Fruit fly (Drosophila melanogaster) whole organism, wandering third instar larva: ENCODE results near the gene WASp.

Source experiments
- Abd-B ChIP-seq: fragments of >200 bp; optimal IDR thresholded peaks from 2 replicates; lab custom pipeline; 2017; ENCODE audit warnings: missing biosample characterization, missing genetic modification characterization
- CG32264 ChIP-seq: fragments of 200-800 bp; sonication (Bioruptor generic); optimal IDR thresholded peaks from 2 replicates; lab custom pipeline; 2016; ENCODE audit warnings: missing biosample characterization, missing genetic modification characterization
- GATAd ChIP-seq: sonication (Bioruptor generic); optimal IDR thresholded peaks from 2 replicates; lab custom pipeline; 2016; ENCODE audit warnings: missing biosample characterization, missing genetic modification characterization
- HLH106 ChIP-seq: fragments of 200-800 bp; optimal IDR thresholded peaks from 3 replicates; lab custom pipeline; 2019; ENCODE audit warnings: missing biosample characterization, mild to moderate bottlenecking, missing genetic modification characterization, moderate library complexity
- Hr83 ChIP-seq: fragments of 200-300 bp; sonication (Bioruptor generic); optimal IDR thresholded peaks from 2 replicates; lab custom pipeline; 2016; ENCODE audit warnings: missing biosample characterization, mild to moderate bottlenecking, missing genetic modification characterization, moderate library complexity; ENCODE audit not compliant: poor library complexity, severe bottlenecking
- Mio ChIP-seq: sonication (Bioruptor generic); optimal IDR thresholded peaks from 2 replicates; lab custom pipeline; 2016; ENCODE audit warnings: missing biosample characterization, missing genetic modification characterization
- Myc ChIP-seq: fragments of >200 bp; optimal IDR thresholded peaks from 2 replicates; lab custom pipeline; 2017
- N ChIP-seq: fragments of >200 bp; optimal IDR thresholded peaks from 2 replicates; lab custom pipeline; 2018; ENCODE audit warnings: missing biosample characterization, missing external identifiers, missing genetic modification characterization
- OdsH ChIP-seq: fragments of 200-800 bp; sonication (Bioruptor generic); optimal IDR thresholded peaks from 2 replicates; lab custom pipeline; 2016; ENCODE audit warnings: missing biosample characterization, mild to moderate bottlenecking, missing genetic modification characterization
- Rel ChIP-seq, 2 experiments: fragments of 200-800 bp; sonication (Bioruptor generic) in 1 of 2; optimal IDR thresholded peaks; 2 replicates in 1 of 2; 3 replicates in 1 of 2; lab custom pipeline; 2016 to 2019; ENCODE audit warnings: mild to moderate bottlenecking in 2 of 2, missing biosample characterization in 2 of 2, missing genetic modification characterization in 2 of 2, moderate library complexity in 1 of 2
- Sp1 ChIP-seq: fragments of 200-800 bp; sonication (Bioruptor generic); optimal IDR thresholded peaks from 3 replicates; lab custom pipeline; 2019; ENCODE audit warnings: missing biosample characterization, mild to moderate bottlenecking, missing genetic modification characterization, moderate library complexity
- Vsx2 ChIP-seq: fragments of 200-300, 225-300 bp; sonication (Bioruptor generic); optimal IDR thresholded peaks from 2 replicates; lab custom pipeline; 2018; ENCODE audit warnings: missing biosample characterization, missing genetic modification characterization; ENCODE audit not compliant: partially characterized antibody
- br ChIP-seq: fragments of 200-800 bp; sonication (Bioruptor generic); optimal IDR thresholded peaks from 2 replicates; lab custom pipeline; 2016; ENCODE audit warnings: missing biosample characterization, missing genetic modification characterization
- brk ChIP-seq: fragments of 200-800 bp; sonication (Bioruptor generic); optimal IDR thresholded peaks from 2 replicates; lab custom pipeline; 2016; ENCODE audit warnings: missing biosample characterization, mild to moderate bottlenecking, missing genetic modification characterization
- dl ChIP-seq, 2 experiments: fragments of 175-275, 200-275 bp in 1 of 2; fragments of 200-275 bp in 1 of 2; sonication (Bioruptor generic); optimal IDR thresholded peaks; lab custom pipeline; 2018; ENCODE audit warnings: mild to moderate bottlenecking in 2 of 2, missing biosample characterization in 2 of 2, missing genetic modification characterization in 2 of 2, moderate library complexity in 2 of 2; ENCODE audit not compliant: partially characterized antibody in 2 of 2, insufficient read depth in 1 of 2
- dmrt93B ChIP-seq: fragments of 200-800 bp; sonication (Bioruptor generic); optimal IDR thresholded peaks from 2 replicates; lab custom pipeline; 2018; ENCODE audit warnings: missing biosample characterization, mild to moderate bottlenecking, missing genetic modification characterization
- dsf ChIP-seq: sonication (Bioruptor generic); optimal IDR thresholded peaks from 2 replicates; lab custom pipeline; 2016; ENCODE audit warnings: missing biosample characterization, missing genetic modification characterization, borderline replicate concordance
- foxo ChIP-seq, 2 experiments: fragments of 200-800 bp; sonication (Bioruptor generic); optimal IDR thresholded peaks; 2 replicates in 1 of 2; 3 replicates in 1 of 2; lab custom pipeline; 2016 to 2017; ENCODE audit warnings: missing biosample characterization in 2 of 2, missing genetic modification characterization in 2 of 2
- fru ChIP-seq: fragments of 200-800 bp; sonication (Bioruptor generic); optimal IDR thresholded peaks from 3 replicates; lab custom pipeline; 2016; ENCODE audit warnings: missing biosample characterization, mild to moderate bottlenecking, missing genetic modification characterization
- h ChIP-seq: fragments of 200-800 bp; sonication (Bioruptor generic); optimal IDR thresholded peaks from 3 replicates; lab custom pipeline; 2016; ENCODE audit warnings: missing biosample characterization, mild to moderate bottlenecking, missing genetic modification characterization
- jim ChIP-seq: fragments of 175-275, 200-325 bp; sonication (Bioruptor generic); optimal IDR thresholded peaks from 2 replicates; lab custom pipeline; 2016; ENCODE audit warnings: missing biosample characterization, mild to moderate bottlenecking, missing genetic modification characterization
- lola ChIP-seq: fragments of >200 bp; optimal IDR thresholded peaks from 2 replicates; lab custom pipeline; 2017; ENCODE audit warnings: missing biosample characterization, missing genetic modification characterization
- pan ChIP-seq: fragments of >200 bp; optimal IDR thresholded peaks from 2 replicates; lab custom pipeline; 2017
- psq ChIP-seq: fragments of 200-800 bp; sonication (Bioruptor generic); optimal IDR thresholded peaks from 3 replicates; lab custom pipeline; 2017; ENCODE audit warnings: missing biosample characterization, mild to moderate bottlenecking, missing genetic modification characterization, moderate library complexity
- rgr ChIP-seq: fragments of 200-800 bp; sonication (Bioruptor generic); optimal IDR thresholded peaks from 3 replicates; lab custom pipeline; 2016; ENCODE audit warnings: missing biosample characterization, mild to moderate bottlenecking, missing genetic modification characterization
- sv ChIP-seq: fragments of 200-800 bp; sonication (Bioruptor generic); optimal IDR thresholded peaks from 3 replicates; lab custom pipeline; 2016; ENCODE audit warnings: missing biosample characterization, missing genetic modification characterization
- tai ChIP-seq: sonication (Bioruptor generic); optimal IDR thresholded peaks from 2 replicates; lab custom pipeline; 2016; ENCODE audit warnings: missing biosample characterization, missing genetic modification characterization
- usp ChIP-seq: fragments of >200 bp; optimal IDR thresholded peaks from 2 replicates; lab custom pipeline; 2017; ENCODE audit warnings: missing biosample characterization, missing genetic modification characterization
- woc ChIP-seq: sonication (Bioruptor generic); optimal IDR thresholded peaks from 2 replicates; lab custom pipeline; 2016; ENCODE audit warnings: missing biosample characterization, mild to moderate bottlenecking, missing genetic modification characterization

WASp gene

DNA sequence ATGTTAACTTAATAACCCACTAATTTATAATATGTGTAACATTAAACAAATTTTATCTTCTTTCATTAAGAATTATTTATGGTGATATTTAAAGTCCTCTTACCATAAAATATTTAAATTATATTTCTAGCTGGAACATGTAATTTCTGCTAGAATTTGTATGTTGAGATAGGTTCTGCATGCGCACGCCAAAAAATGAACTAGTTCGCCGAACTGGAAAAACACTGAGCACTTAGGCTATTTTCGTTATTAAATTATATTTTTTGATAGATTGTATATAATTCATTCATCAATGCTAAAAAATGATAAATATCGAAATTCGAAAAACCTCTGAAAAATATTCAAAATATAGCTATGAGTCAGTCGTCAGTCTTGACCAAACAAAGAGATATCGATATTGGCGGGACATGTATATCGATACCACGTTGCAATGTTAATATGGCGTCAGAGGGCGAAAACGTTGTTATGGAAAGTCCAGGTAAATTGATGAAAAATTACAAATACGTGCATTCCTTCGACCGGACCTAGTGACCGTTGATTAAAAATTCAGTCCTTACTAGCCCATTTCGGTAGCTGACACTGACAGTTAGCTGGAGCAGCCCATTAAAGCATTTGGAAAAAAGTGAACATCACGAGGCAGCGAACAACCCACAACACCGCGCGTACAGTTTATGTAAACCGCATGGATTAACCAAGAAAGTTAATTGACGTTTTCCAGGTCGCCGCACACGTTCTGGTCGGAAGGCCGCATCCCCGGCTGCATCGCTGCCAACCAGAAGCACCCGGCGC, 20.0 kb downstream of the WASp start, which contains the start of gene Prp39:
Gene Prp39, plus strand, starts transcription at position 426 of the 789 bp plus-strand sequence.
- TF ChIP-seq Hr83 (GFP tag; lab: Kevin White, UChicago): peak; percentile 29
- no peak for TF ChIP-seq usp
- TF ChIP-seq pan (lab: Kevin White, UChicago): no peak
- no peak for TF ChIP-seq psq (GFP tag; lab: Kevin White, UChicago)
- TF ChIP-seq Rel (GFP tag; optimal IDR thresholded peaks at IDR 0.05; lab: Kevin White, UChicago): no peak
- TF ChIP-seq Rel (tag; optimal IDR thresholded peaks at IDR 0.05; lab: Kevin White, UChicago): peak; percentile 12
- TF ChIP-seq lola (GFP tag; lab: Kevin White, UChicago): no peak
- no peak for TF ChIP-seq jim (GFP tag; lab: Kevin White, UChicago)
- no peak for TF ChIP-seq N
- TF ChIP-seq CG32264 (GFP tag; lab: Kevin White, UChicago): no peak
- TF ChIP-seq GATAd (GFP tag; lab: Kevin White, UChicago): no peak
- TF ChIP-seq Sp1 (GFP tag; lab: Kevin White, UChicago): no peak
- peak; percentile 44 for TF ChIP-seq woc (GFP tag; lab: Kevin White, UChicago)
- peak; percentile 62 for TF ChIP-seq h (GFP tag; lab: Kevin White, UChicago)
- no peak for TF ChIP-seq sv (GFP tag; lab: Kevin White, UChicago)
- no peak for TF ChIP-seq Abd-B (GFP tag; lab: Kevin White, UChicago)
- no peak for TF ChIP-seq tai (GFP tag; lab: Kevin White, UChicago)
- TF ChIP-seq HLH106 (tag; lab: Kevin White, UChicago): peak; percentile 14
- TF ChIP-seq Vsx2 (GFP tag; lab: Kevin White, UChicago): no peak
- no peak for TF ChIP-seq dl (GFP tag; optimal IDR thresholded peaks at IDR 0.05; lab: Kevin White, UChicago; ENCODE audit: insufficient read depth in 1 of 2, partially characterized antibody in 2 of 2)
- TF ChIP-seq rgr (GFP tag; lab: Kevin White, UChicago): peak; percentile 54
- no peak for TF ChIP-seq dmrt93B
- no peak for TF ChIP-seq br
- no peak for TF ChIP-seq dsf
- no peak for TF ChIP-seq brk (GFP tag; lab: Kevin White, UChicago)
- no peak for TF ChIP-seq OdsH

DNA sequence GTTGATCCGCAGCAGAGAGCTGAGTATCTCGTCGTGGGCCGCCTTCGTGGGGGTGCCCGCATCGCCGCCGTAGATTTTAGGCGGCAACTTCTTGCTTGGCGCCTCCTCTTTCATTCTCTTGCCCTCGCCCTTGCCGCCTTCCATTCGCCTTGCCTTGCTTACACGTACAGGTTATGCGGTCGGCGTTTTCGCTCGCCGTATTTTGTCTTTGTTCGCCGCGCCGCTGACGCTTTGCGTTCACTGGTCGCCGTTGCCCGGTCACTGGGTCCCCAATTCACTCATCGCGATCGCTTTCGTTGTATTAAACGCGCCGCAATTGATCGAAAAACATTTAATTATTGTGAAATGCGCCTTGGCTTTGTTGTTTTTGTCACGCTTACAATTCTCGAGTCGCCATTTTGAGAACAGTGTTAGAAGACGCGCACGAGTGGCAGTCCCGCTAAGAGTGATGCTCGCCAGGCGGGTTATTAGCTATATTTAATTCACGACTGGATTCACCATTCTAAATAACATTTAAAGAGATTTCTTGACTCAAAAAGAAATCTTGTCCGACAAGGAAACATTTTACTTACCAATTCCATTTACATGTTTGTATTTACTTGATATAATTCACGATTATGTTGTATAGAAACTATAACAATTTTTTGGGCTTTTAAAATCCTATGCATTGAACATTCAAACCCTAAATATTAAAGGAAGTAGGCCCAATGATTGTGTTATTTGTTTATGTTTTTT, 20.7 kb downstream of the WASp start, which contains the start of gene wdn:
Gene wdn, minus strand, starts transcription at position 396 of the 735 bp plus-strand sequence.
- TF ChIP-seq Abd-B (GFP tag; lab: Kevin White, UChicago) (no peak), woc (GFP tag; lab: Kevin White, UChicago) (peak; percentile 43), Myc (lab: Kevin White, UChicago) (peak; percentile 95), dl (GFP tag; optimal IDR thresholded peaks at IDR 0.05; lab: Kevin White, UChicago; ENCODE audit: insufficient read depth in 1 of 2, partially characterized antibody in 2 of 2) (no peak), Vsx2 (GFP tag; lab: Kevin White, UChicago) (no peak), HLH106 (tag; lab: Kevin White, UChicago) (peak; percentile 6)

DNA sequence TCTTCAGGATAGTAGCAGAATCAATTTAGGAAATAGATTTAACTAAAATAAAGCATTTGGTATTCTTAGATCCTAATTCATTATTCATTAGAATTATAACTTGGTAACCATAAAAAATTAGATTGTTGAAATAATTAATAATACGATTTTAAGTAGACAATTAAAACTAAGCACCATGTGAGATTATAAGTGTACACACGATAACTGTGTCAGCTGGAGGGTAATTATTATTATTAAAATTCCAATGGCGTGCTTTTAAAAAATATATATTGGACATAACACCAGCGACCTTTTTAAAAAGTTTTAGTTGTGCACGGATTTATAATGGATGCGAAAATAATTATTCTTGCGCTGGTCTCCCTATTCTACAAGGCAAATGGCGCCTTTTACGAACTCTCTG, 25.4 kb downstream of the WASp start, which contains the start of gene CheB98a:
Gene CheB98a, plus strand, starts transcription at position 301 of the 400 bp plus-strand sequence.
- no peak for TF ChIP-seq lola (GFP tag; lab: Kevin White, UChicago)
- TF ChIP-seq OdsH: no peak
- no peak for TF ChIP-seq Mio (GFP tag; lab: Kevin White, UChicago)
- TF ChIP-seq dl (GFP tag; optimal IDR thresholded peaks at IDR 0.05; lab: Kevin White, UChicago; ENCODE audit: insufficient read depth in 1 of 2, partially characterized antibody in 2 of 2): no peak
- TF ChIP-seq Rel (GFP tag; optimal IDR thresholded peaks at IDR 0.05; lab: Kevin White, UChicago): no peak
- TF ChIP-seq Rel (tag; optimal IDR thresholded peaks at IDR 0.05; lab: Kevin White, UChicago): no peak
- no peak for TF ChIP-seq N
- TF ChIP-seq Abd-B (GFP tag; lab: Kevin White, UChicago): no peak
- no peak for TF ChIP-seq GATAd (GFP tag; lab: Kevin White, UChicago)
- no peak for TF ChIP-seq foxo (GFP tag; optimal IDR thresholded peaks at IDR 0.05; lab: Kevin White, UChicago)
- TF ChIP-seq HLH106 (tag; lab: Kevin White, UChicago): no peak
- TF ChIP-seq Hr83 (GFP tag; lab: Kevin White, UChicago): no peak

DNA sequence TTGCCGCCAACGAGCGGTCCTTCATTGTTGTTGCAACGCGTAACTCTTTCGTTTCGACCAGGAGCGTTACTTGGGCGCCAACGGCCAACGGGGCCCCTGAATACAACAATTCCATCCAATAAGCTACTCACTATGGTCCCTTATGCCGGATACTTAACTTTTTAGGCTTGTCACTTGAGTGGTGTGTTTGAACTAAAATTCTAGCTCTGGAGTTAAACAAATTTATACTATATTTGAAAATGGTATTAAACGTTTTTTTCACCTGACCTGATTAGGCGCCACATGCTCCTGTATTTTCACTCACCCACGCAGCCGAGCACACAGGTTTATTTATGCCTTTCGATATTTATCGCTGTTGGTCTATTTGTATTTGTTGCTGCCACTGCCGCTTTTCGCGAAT, 26.7 kb downstream of the WASp start:
- no peak for TF ChIP-seq GATAd (GFP tag; lab: Kevin White, UChicago)
- TF ChIP-seq fru (GFP tag; lab: Kevin White, UChicago): peak; percentile 26
